Worm (Caenorhabditis elegans): ENCODE data around the gene gst-38.

DNA sequence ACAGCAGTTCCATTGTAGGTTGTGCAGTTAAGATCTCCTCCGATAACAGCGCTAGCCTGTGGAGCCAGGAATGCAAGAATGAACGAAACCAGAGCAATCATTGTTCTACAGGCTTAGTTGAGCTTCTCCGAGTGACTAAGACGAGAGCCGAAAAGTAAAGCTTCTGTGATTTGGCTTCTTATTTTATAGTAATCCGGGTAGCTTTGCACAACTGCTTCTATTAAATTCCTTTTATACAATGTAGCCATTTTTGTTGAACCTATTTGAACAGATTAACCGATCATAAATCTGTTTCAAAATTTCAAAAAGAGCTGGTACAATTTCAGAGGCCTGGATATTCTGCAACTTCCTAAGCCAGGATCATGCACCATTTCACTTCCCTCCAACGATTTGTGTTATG is 1.6 kb upstream of the gst-38 start, which contains the start of gene F35E8.9:
- TF ChIP-seq ztf-23 (GFP tag; IDR thresholded peaks at IDR 0.05) (no peak), klf-2 (GFP tag; conservative IDR thresholded peaks at IDR 0.05) (no peak), cog-1 (tag; optimal IDR thresholded peaks at IDR 0.05) (no peak), med-1 (GFP tag; optimal IDR thresholded peaks at IDR 0.05; ENCODE audit: insufficient read depth) (no peak), tab-1 (GFP tag; IDR thresholded peaks at IDR 0.05) (no peak)
